Worm (Caenorhabditis elegans): ENCODE results near the gene R166.2.

The R166.2 gene

DNA sequence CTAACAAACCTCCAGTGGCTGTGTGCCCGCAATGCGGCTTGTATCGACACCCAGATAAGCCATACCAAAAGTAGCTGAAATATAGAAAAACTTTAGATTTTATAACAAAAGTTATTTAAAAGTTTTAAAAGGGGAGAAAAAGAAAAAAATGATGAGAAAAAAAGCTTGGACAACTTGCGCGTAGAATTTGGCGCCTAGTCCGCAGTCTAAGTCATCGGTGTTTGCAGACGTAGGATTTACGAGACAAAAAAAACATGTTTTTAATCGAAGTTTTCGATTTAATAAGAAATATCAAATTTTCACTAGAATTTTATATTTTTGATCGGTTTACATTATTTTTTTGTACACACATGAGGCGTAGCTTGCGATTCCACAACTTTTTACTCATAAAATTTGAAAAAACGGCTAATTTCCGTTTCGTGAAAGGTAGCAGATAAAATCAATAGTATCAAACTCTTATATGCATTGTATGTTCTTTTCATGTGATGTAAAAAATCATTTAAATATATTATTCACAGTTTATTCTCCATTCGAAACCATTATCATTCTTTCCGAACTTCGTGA is 4.5 kb upstream of the R166.2 start, which contains the start of gene pro-1 (continued):
- TF ChIP-seq ztf-18 (tag; optimal IDR thresholded peaks at IDR 0.05) (no peak), efl-1 (GFP tag; optimal IDR thresholded peaks at IDR 0.05) (no peak), akir-1 (GFP tag; optimal IDR thresholded peaks at IDR 0.05) (no peak), nfya-1 (tag; optimal IDR thresholded peaks at IDR 0.05; ENCODE audit: borderline replicate concordance, insufficient read depth) (no peak), rcor-1 (GFP tag; IDR thresholded peaks at IDR 0.05) (peak; percentile 52; the same call in 1 of the 2 replicates), unc-130 (GFP tag; optimal IDR thresholded peaks at IDR 0.05) (no peak), B0019.2 (GFP tag; conservative IDR thresholded peaks at IDR 0.05) (no peak; the same call in 1 of the 2 replicates), F23B12.7 (tag; optimal IDR thresholded peaks at IDR 0.05; ENCODE audit: insufficient read depth) (no peak), cebp-1 (GFP tag; IDR thresholded peaks at IDR 0.05) (peak; percentile 18; the same call in 1 of the 2 replicates), cebp-1 (tag; optimal IDR thresholded peaks at IDR 0.05) (peak; percentile 89), nfyb-1 (GFP tag; IDR thresholded peaks at IDR 0.05) (peak; percentile 98), ceh-100 (GFP tag; IDR thresholded peaks at IDR 0.05) (peak; percentile 66), mcd-1 (GFP tag; IDR thresholded peaks at IDR 0.05) (peak; percentile 65), lin-40 (tag; optimal IDR thresholded peaks at IDR 0.05) (peak; percentile 85), dox-1 (GFP tag; IDR thresholded peaks at IDR 0.05) (peak; percentile 67), snpc-1.3 (tag; optimal IDR thresholded peaks at IDR 0.05; ENCODE audit: insufficient read depth) (peak; percentile 63), snpc-3.4 (tag; optimal IDR thresholded peaks at IDR 0.05) (no peak), F37B4.10 (GFP tag; IDR thresholded peaks at IDR 0.05) (no peak), attf-6 (GFP tag; IDR thresholded peaks at IDR 0.05) (no peak), nhr-27 (tag; optimal IDR thresholded peaks at IDR 0.05) (peak; percentile 12), ets-4 (GFP tag; optimal IDR thresholded peaks at IDR 0.05) (no peak), ztf-3 (GFP tag; optimal IDR thresholded peaks at IDR 0.05) (peak; percentile 14), ceh-91 (GFP tag; IDR thresholded peaks at IDR 0.05) (no peak), Y67H2A.10 (GFP tag; conservative IDR thresholded peaks at IDR 0.05) (peak; percentile 82), ztf-28 (GFP tag; IDR thresholded peaks at IDR 0.05) (peak; percentile 45; the same call in 1 of the 2 replicates), D2030.7 (GFP tag; IDR thresholded peaks at IDR 0.05) (peak; percentile 36; the same call in 1 of the 2 replicates), pha-4 (tag; optimal IDR thresholded peaks at IDR 0.05) (peak; percentile 67), cebp-2 (GFP tag; IDR thresholded peaks at IDR 0.05) (peak; percentile 72), repo-1 (tag; optimal IDR thresholded peaks at IDR 0.05) (peak; percentile 68), madf-3 (GFP tag; IDR thresholded peaks at IDR 0.05) (no peak; the same call in 1 of the 2 replicates), snpc-4 (GFP tag; optimal IDR thresholded peaks at IDR 0.05) (no peak), snpc-4 (tag; optimal IDR thresholded peaks at IDR 0.05) (peak in 2 of 4 experiments; percentile 58 to 67), C17E4.6 (GFP tag; IDR thresholded peaks at IDR 0.05) (no peak), athp-1 (tag; optimal IDR thresholded peaks at IDR 0.05) (peak; percentile 99), egl-18 (GFP tag; IDR thresholded peaks at IDR 0.05) (no peak), tbp1 (GFP tag; optimal IDR thresholded peaks at IDR 0.05) (peak; percentile 62), hmg-1.2 (GFP tag; IDR thresholded peaks at IDR 0.05) (peak; percentile 57), tbx-9 (tag; optimal IDR thresholded peaks at IDR 0.05; ENCODE audit: borderline replicate concordance) (peak; percentile 5), lin-26 (GFP tag; IDR thresholded peaks at IDR 0.05) (no peak; the same call in none of the 2 replicates), lin-54 (GFP tag; optimal IDR thresholded peaks at IDR 0.05) (peak; percentile 74), F39B2.1 (GFP tag; IDR thresholded peaks at IDR 0.05) (peak; percentile 74; the same call in 1 of the 2 replicates), hlh-26 (GFP tag; conservative IDR thresholded peaks at IDR 0.05) (no peak), F33H1.4 (GFP tag; IDR thresholded peaks at IDR 0.05) (peak; percentile 53), let-526 (GFP tag; IDR thresholded peaks at IDR 0.05) (peak; percentile 84), pbrm-1 (GFP tag; IDR thresholded peaks at IDR 0.05) (peak; percentile 94), mel-28 (tag; optimal IDR thresholded peaks at IDR 0.05; ENCODE audit: borderline replicate concordance) (peak; percentile 65), somi-1 (GFP tag; optimal IDR thresholded peaks at IDR 0.05) (peak; percentile 28)

All from whole organism, young adult.